Worm (Caenorhabditis elegans) whole organism, young adult: ENCODE results near the gene F21E9.2.

ENCODE experiments used
- B0019.2 ChIP-seq: fragments of 200-800 bp; sonication (Bioruptor generic); conservative IDR thresholded peaks from 2 replicates; pipeline ENCODE4 v1.3.6; 2022; ENCODE audit warnings: missing genetic modification reagents, missing genetic modification characterization, missing compliant biosample characterization
- B0035.1 ChIP-seq: sonication (generic microtip); optimal IDR thresholded peaks from 2 replicates; lab custom pipeline; 2016; ENCODE audit warnings: missing genetic modification characterization, mild to moderate bottlenecking, missing compliant biosample characterization, missing genotype, missing genetic modification reagents
- B0336.3 ChIP-seq: fragments of 200-800 bp; sonication (Bioruptor generic); IDR thresholded peaks from 2 replicates; pipeline ENCODE4 v1.3.6; 2022; ENCODE audit warnings: missing genetic modification characterization, missing compliant biosample characterization
- C06A6.2 ChIP-seq: fragments of 200-800 bp; sonication (Bioruptor generic); conservative IDR thresholded peaks from 2 replicates; pipeline ENCODE4 v1.3.6; 2022; ENCODE audit warnings: missing genetic modification characterization, missing compliant biosample characterization
- F23B12.7 ChIP-seq: sonication (generic microtip); optimal IDR thresholded peaks from 2 replicates; lab custom pipeline; 2017; ENCODE audit warnings: missing genetic modification characterization, mild to moderate bottlenecking, missing compliant biosample characterization, antibody characterized with exemption, moderate library complexity; ENCODE audit not compliant: insufficient read depth
- F33H1.4 ChIP-seq: fragments of 200-800 bp; sonication (Bioruptor generic); IDR thresholded peaks from 2 replicates; pipeline ENCODE4 v1.3.6; 2022; ENCODE audit warnings: missing genetic modification reagents, missing genetic modification characterization, missing compliant biosample characterization
- F37B4.10 ChIP-seq: fragments of 200-800 bp; sonication (Bioruptor generic); IDR thresholded peaks from 2 replicates; pipeline ENCODE4 v1.3.6; 2022; ENCODE audit warnings: missing genetic modification characterization, missing compliant biosample characterization
- F52B5.7 ChIP-seq: sonication (generic microtip); optimal IDR thresholded peaks from 2 replicates; lab custom pipeline; 2016; ENCODE audit warnings: mild to moderate bottlenecking, missing genetic modification characterization, missing compliant biosample characterization
- Y56A3A.18 ChIP-seq: fragments of 200-800 bp; sonication (Bioruptor generic); IDR thresholded peaks from 2 replicates; pipeline ENCODE4 v1.3.6; 2022; ENCODE audit warnings: missing genetic modification reagents, missing genetic modification characterization, missing compliant biosample characterization
- ama-1 ChIP-seq, 3 experiments: fragments of 150-350 bp in 1 of 3; sonication (generic microtip) in 2 of 3; optimal IDR thresholded peaks; 2 replicates each; lab custom pipeline; 2014 to 2018; ENCODE audit warnings: missing biosample characterization in 2 of 3, missing genetic modification characterization in 2 of 3, missing genetic modification reagents in 2 of 3
- aptf-3 ChIP-seq: fragments of 200-800 bp; sonication (Bioruptor generic); IDR thresholded peaks from 2 replicates; pipeline ENCODE4 v1.3.6; 2022; ENCODE audit warnings: missing genetic modification characterization, missing compliant biosample characterization
- ccch-3 ChIP-seq: fragments of 200-800 bp; sonication (Bioruptor generic); optimal IDR thresholded peaks from 2 replicates; lab custom pipeline; 2018; ENCODE audit warnings: mild to moderate bottlenecking, missing genetic modification characterization, missing compliant biosample characterization
- cebp-1 ChIP-seq, 2 experiments: fragments of 200-800 bp in 1 of 2; sonication (Bioruptor generic) in 1 of 2; sonication (generic microtip) in 1 of 2; IDR thresholded peaks in 1 of 2; optimal IDR thresholded peaks in 1 of 2; 2 replicates each; pipeline versions ENCODE4 v1.3.6 to Lab custom; 2017 to 2022; ENCODE audit warnings: missing compliant biosample characterization in 2 of 2, missing genetic modification characterization in 2 of 2, mild to moderate bottlenecking in 1 of 2, missing genetic modification reagents in 1 of 2, moderate library complexity in 1 of 2
- ceh-100 ChIP-seq: fragments of 200-800 bp; sonication (Bioruptor generic); IDR thresholded peaks from 2 replicates; pipeline ENCODE4 v1.3.6; 2022; ENCODE audit warnings: missing genetic modification reagents, missing genetic modification characterization, missing compliant biosample characterization
- ceh-40 ChIP-seq: fragments of 200-800 bp; sonication (Bioruptor generic); IDR thresholded peaks from 2 replicates; pipeline ENCODE4 v1.3.6; 2022; ENCODE audit warnings: missing genetic modification characterization, missing compliant biosample characterization
- ceh-79 ChIP-seq: sonication (generic microtip); optimal IDR thresholded peaks from 2 replicates; lab custom pipeline; 2017; ENCODE audit warnings: mild to moderate bottlenecking, missing genetic modification characterization, missing compliant biosample characterization
- die-1 ChIP-seq: sonication (generic microtip); optimal IDR thresholded peaks from 2 replicates; lab custom pipeline; 2016; ENCODE audit warnings: missing genotype, mild to moderate bottlenecking, missing genetic modification characterization, missing compliant biosample characterization
- dox-1 ChIP-seq: fragments of 200-800 bp; sonication (Bioruptor generic); IDR thresholded peaks from 2 replicates; pipeline ENCODE4 v1.3.6; 2022; ENCODE audit warnings: missing genetic modification reagents, missing genetic modification characterization, missing compliant biosample characterization
- dpl-1 ChIP-seq: fragments of 150-350 bp; optimal IDR thresholded peaks from 2 replicates; lab custom pipeline; 2014; ENCODE audit warnings: missing biosample characterization, missing genetic modification reagents, missing genetic modification characterization
- egl-18 ChIP-seq: fragments of 200-800 bp; sonication (Bioruptor generic); IDR thresholded peaks from 2 replicates; pipeline ENCODE4 v1.3.6; 2022; ENCODE audit warnings: missing genetic modification reagents, missing genetic modification characterization, missing compliant biosample characterization
- gei-17 ChIP-seq: fragments of 200-800 bp; sonication (Bioruptor generic); optimal IDR thresholded peaks from 2 replicates; lab custom pipeline; 2018; ENCODE audit warnings: mild to moderate bottlenecking, missing genetic modification characterization, missing compliant biosample characterization
- hlh-26 ChIP-seq: fragments of 200-800 bp; sonication (Bioruptor generic); conservative IDR thresholded peaks from 2 replicates; pipeline ENCODE4 v1.3.6; 2022; ENCODE audit warnings: missing genetic modification reagents, missing genetic modification characterization, missing compliant biosample characterization
- hmg-1.2 ChIP-seq: fragments of 200-800 bp; sonication (Bioruptor generic); IDR thresholded peaks from 2 replicates; pipeline ENCODE4 v1.3.6; 2022; ENCODE audit warnings: missing genetic modification reagents, missing genetic modification characterization, missing compliant biosample characterization
- hrde-1 ChIP-seq: sonication (generic microtip); optimal IDR thresholded peaks from 2 replicates; lab custom pipeline; 2016; ENCODE audit warnings: missing genetic modification characterization, mild to moderate bottlenecking, missing compliant biosample characterization, moderate library complexity, missing genotype, missing genetic modification reagents, borderline replicate concordance
- lag-1 ChIP-seq: fragments of 200-800 bp; sonication (Bioruptor generic); IDR thresholded peaks from 2 replicates; pipeline ENCODE4 v1.3.6; 2022; ENCODE audit warnings: missing genetic modification reagents, missing genetic modification characterization, missing compliant biosample characterization
- let-526 ChIP-seq: fragments of 200-800 bp; sonication (Bioruptor generic); IDR thresholded peaks from 2 replicates; pipeline ENCODE4 v1.3.6; 2022; ENCODE audit warnings: missing genetic modification reagents, missing genetic modification characterization, missing compliant biosample characterization
- let-607 ChIP-seq, 2 experiments: fragments of 200-800 bp in 1 of 2; sonication (Bioruptor generic) in 1 of 2; sonication (generic microtip) in 1 of 2; optimal IDR thresholded peaks; 2 replicates each; lab custom pipeline; 2016 to 2018; ENCODE audit warnings: mild to moderate bottlenecking in 2 of 2, missing compliant biosample characterization in 2 of 2, missing genetic modification characterization in 2 of 2, moderate library complexity in 2 of 2, missing genotype in 1 of 2
- lir-1 ChIP-seq: fragments of 200-800 bp; sonication (Bioruptor generic); conservative IDR thresholded peaks from 2 replicates; pipeline ENCODE4 v1.3.6; 2022; ENCODE audit warnings: missing genetic modification reagents, missing genetic modification characterization, missing compliant biosample characterization
- madf-6 ChIP-seq: fragments of 200-800 bp; sonication (Bioruptor generic); IDR thresholded peaks from 2 replicates; pipeline ENCODE4 v1.3.6; 2022; ENCODE audit warnings: missing genetic modification reagents, missing genetic modification characterization, missing compliant biosample characterization
- madf-8 ChIP-seq: fragments of 200-800 bp; sonication (Bioruptor generic); conservative IDR thresholded peaks from 2 replicates; pipeline ENCODE4 v1.3.6; 2022; ENCODE audit warnings: missing genetic modification reagents, missing genetic modification characterization, missing compliant biosample characterization
- mcd-1 ChIP-seq: fragments of 200-800 bp; sonication (Bioruptor generic); IDR thresholded peaks from 2 replicates; pipeline ENCODE4 v1.3.6; 2022; ENCODE audit warnings: missing genetic modification reagents, missing genetic modification characterization, missing compliant biosample characterization
- mel-28 ChIP-seq: sonication (generic microtip); optimal IDR thresholded peaks from 2 replicates; lab custom pipeline; 2016; ENCODE audit warnings: borderline replicate concordance, mild to moderate bottlenecking, missing genetic modification characterization, missing compliant biosample characterization
- mes-4 ChIP-seq: sonication (generic microtip); optimal IDR thresholded peaks from 2 replicates; lab custom pipeline; 2016; ENCODE audit warnings: missing genotype, missing genetic modification characterization, missing compliant biosample characterization
- nfya-1 ChIP-seq: sonication (generic microtip); optimal IDR thresholded peaks from 2 replicates; lab custom pipeline; 2017; ENCODE audit warnings: antibody characterized with exemption, missing compliant biosample characterization, missing genetic modification characterization, borderline replicate concordance; ENCODE audit not compliant: insufficient read depth
- nfyb-1 ChIP-seq: fragments of 200-800 bp; sonication (Bioruptor generic); IDR thresholded peaks from 2 replicates; pipeline ENCODE4 v1.3.6; 2022; ENCODE audit warnings: missing genetic modification reagents, missing genetic modification characterization, missing compliant biosample characterization
- nhr-179 ChIP-seq: sonication (generic microtip); optimal IDR thresholded peaks from 2 replicates; lab custom pipeline; 2016; ENCODE audit warnings: mild to moderate bottlenecking, missing genetic modification characterization, missing compliant biosample characterization
- nhr-90 ChIP-seq: sonication (generic microtip); optimal IDR thresholded peaks from 2 replicates; lab custom pipeline; 2016; ENCODE audit warnings: missing genotype, mild to moderate bottlenecking, missing genetic modification characterization, missing compliant biosample characterization
- pha-4 ChIP-seq: fragments of 150-350 bp; sonication (generic microtip); optimal IDR thresholded peaks from 2 replicates; lab custom pipeline; 2014; ENCODE audit warnings: missing biosample characterization, missing genetic modification reagents, missing genetic modification characterization
- repo-1 ChIP-seq: sonication (generic microtip); optimal IDR thresholded peaks from 2 replicates; lab custom pipeline; 2017; ENCODE audit warnings: mild to moderate bottlenecking, missing genetic modification characterization, missing compliant biosample characterization
- sdz-38 ChIP-seq: sonication (generic microtip); optimal IDR thresholded peaks from 2 replicates; lab custom pipeline; 2016; ENCODE audit warnings: missing genotype, missing genetic modification characterization, missing compliant biosample characterization
- sea-2 ChIP-seq: fragments of 200-800 bp; sonication (Bioruptor generic); IDR thresholded peaks from 2 replicates; pipeline ENCODE4 v1.3.6; 2022; ENCODE audit warnings: missing genetic modification characterization, missing compliant biosample characterization
- tbx-9 ChIP-seq: sonication (generic microtip); optimal IDR thresholded peaks from 2 replicates; lab custom pipeline; 2016; ENCODE audit warnings: borderline replicate concordance, missing genetic modification characterization, inconsistent platforms, missing compliant biosample characterization
- tlf-1 ChIP-seq: fragments of 200-800 bp; sonication (Bioruptor generic); optimal IDR thresholded peaks from 2 replicates; lab custom pipeline; 2018; ENCODE audit warnings: mild to moderate bottlenecking, missing genetic modification characterization, missing compliant biosample characterization
- xnd-1 ChIP-seq: sonication (generic microtip); optimal IDR thresholded peaks from 2 replicates; lab custom pipeline; 2016; ENCODE audit warnings: missing genotype, missing genetic modification reagents, missing genetic modification characterization, missing compliant biosample characterization
- zim-3 ChIP-seq: sonication (generic microtip); optimal IDR thresholded peaks from 2 replicates; lab custom pipeline; 2017; ENCODE audit warnings: mild to moderate bottlenecking, missing genetic modification characterization, moderate library complexity, missing compliant biosample characterization
- ztf-26 ChIP-seq: sonication (generic microtip); optimal IDR thresholded peaks from 2 replicates; lab custom pipeline; 2017; ENCODE audit warnings: missing genetic modification characterization, missing compliant biosample characterization
- ztf-3 ChIP-seq: fragments of 200-800 bp; sonication (Bioruptor generic); optimal IDR thresholded peaks from 2 replicates; lab custom pipeline; 2018; ENCODE audit warnings: mild to moderate bottlenecking, missing genetic modification characterization, missing compliant biosample characterization

Gene F21E9.2

ce11 chrX:1379391-1379790 is 49.6 kb upstream of the F21E9.2 start (continued):
- TF ChIP-seq let-607 (tag; optimal IDR thresholded peaks at IDR 0.05; lab: Kevin White, UChicago) (peak; percentile 46 to 63), Y56A3A.18 (peak; percentile 88; the same call in 1 of the 2 replicates), repo-1 (peak; percentile 54), C06A6.2 (GFP tag; lab: Robert Waterston, UW) (0 out of 2 replicates have a peak, but pooled peaks have one; percentile 30), hmg-1.2 (peak; percentile 79), hlh-26 (GFP tag; lab: Robert Waterston, UW) (no peak), aptf-3 (GFP tag; lab: Robert Waterston, UW) (no peak), sea-2 (no peak), mcd-1 (GFP tag; lab: Robert Waterston, UW) (peak; percentile 74), madf-6 (GFP tag; lab: Robert Waterston, UW) (peak; percentile 51; the same call in 1 of the 2 replicates), hrde-1 (tag; lab: Kevin White, UChicago) (peak; percentile 43), madf-8 (no peak), dox-1 (GFP tag; lab: Robert Waterston, UW) (peak; percentile 94), ztf-3 (no peak), ceh-40 (0 out of 2 replicates have a peak, but pooled peaks have one; percentile 51), ztf-26 (peak; percentile 68), pha-4 (tag; lab: Kevin White, UChicago) (no peak), F23B12.7 (tag; lab: Kevin White, UChicago) (peak; percentile 23), ccch-3 (GFP tag; lab: Kevin White, UChicago) (no peak), B0019.2 (GFP tag; lab: Robert Waterston, UW) (no peak; the same call in 1 of the 2 replicates), tbx-9 (no peak), F52B5.7 (tag; lab: Kevin White, UChicago) (peak; percentile 70), dpl-1 (GFP tag; lab: Kevin White, UChicago) (no peak), B0035.1 (tag; lab: Kevin White, UChicago) (peak; percentile 79), lir-1 (GFP tag; lab: Robert Waterston, UW) (no peak; the same call in 1 of the 2 replicates), let-526 (GFP tag; lab: Robert Waterston, UW) (no peak), die-1 (tag; lab: Kevin White, UChicago) (peak; percentile 81), mel-28 (tag; lab: Kevin White, UChicago) (no peak), nhr-90 (peak; percentile 88), gei-17 (GFP tag; lab: Kevin White, UChicago) (peak; percentile 88), nhr-179 (tag; lab: Kevin White, UChicago) (peak; percentile 53), cebp-1 (GFP tag; IDR thresholded peaks at IDR 0.05; lab: Robert Waterston, UW) (0 out of 2 replicates have a peak, but pooled peaks have one; percentile 35), cebp-1 (tag; optimal IDR thresholded peaks at IDR 0.05; lab: Kevin White, UChicago) (peak; percentile 78), F33H1.4 (no peak), tlf-1 (peak; percentile 44), egl-18 (GFP tag; lab: Robert Waterston, UW) (peak; percentile 79; the same call in 1 of the 2 replicates), B0336.3 (GFP tag; lab: Robert Waterston, UW) (peak; percentile 74), lag-1 (GFP tag; lab: Robert Waterston, UW) (no peak), nfyb-1 (GFP tag; lab: Robert Waterston, UW) (peak; percentile 92), mes-4 (tag; lab: Kevin White, UChicago) (peak; percentile 57), ama-1 (optimal IDR thresholded peaks at IDR 0.05; lab: Kevin White, UChicago) (no peak), ama-1 (GFP tag; optimal IDR thresholded peaks at IDR 0.05; lab: Kevin White, UChicago) (no peak), ceh-100 (GFP tag; lab: Robert Waterston, UW) (peak; percentile 46; the same call in 1 of the 2 replicates), xnd-1 (tag; lab: Kevin White, UChicago) (no peak), nfya-1 (tag; lab: Kevin White, UChicago) (no peak), F37B4.10 (GFP tag; lab: Robert Waterston, UW) (no peak), sdz-38 (tag; lab: Kevin White, UChicago) (no peak), zim-3 (tag; lab: Kevin White, UChicago) (peak; percentile 75), ceh-79 (tag; lab: Kevin White, UChicago) (no peak)
